Worm (Caenorhabditis elegans) whole organism, L3 larva: Measurements from ENCODE around the gene nhr-197.

Source experiments
- R02D3.7 ChIP-seq: fragments of 150-350 bp; optimal IDR thresholded peaks from 2 replicates; lab custom pipeline; 2014; ENCODE audit warnings: missing biosample characterization, missing genetic modification characterization
- aly-2 ChIP-seq: fragments of 150-350 bp; optimal IDR thresholded peaks from 2 replicates; lab custom pipeline; 2014; ENCODE audit warnings: missing biosample characterization, missing genetic modification characterization
- ama-1 ChIP-seq: fragments of 150-350 bp; optimal IDR thresholded peaks from 2 replicates; lab custom pipeline; 2018
- elt-2 ChIP-seq: sonication (generic microtip); optimal IDR thresholded peaks from 2 replicates; lab custom pipeline; 2016; ENCODE audit warnings: missing genetic modification reagents, mild to moderate bottlenecking, missing genetic modification characterization, missing compliant biosample characterization
- fos-1 ChIP-seq: fragments of 150-350 bp; optimal IDR thresholded peaks from 2 replicates; lab custom pipeline; 2014; ENCODE audit warnings: missing biosample characterization, missing genetic modification characterization
- mdl-1 ChIP-seq: fragments of 150-350 bp; optimal IDR thresholded peaks from 2 replicates; lab custom pipeline; 2014; ENCODE audit warnings: missing biosample characterization, missing genetic modification characterization
- nhr-11 ChIP-seq: fragments of 150-350 bp; optimal IDR thresholded peaks from 2 replicates; lab custom pipeline; 2014; ENCODE audit warnings: missing biosample characterization, missing genetic modification characterization
- skn-1 ChIP-seq: fragments of 150-350 bp; optimal IDR thresholded peaks from 2 replicates; lab custom pipeline; 2014; ENCODE audit warnings: missing biosample characterization, missing genetic modification characterization
- unc-39 ChIP-seq: sonication (generic microtip); optimal IDR thresholded peaks from 4 replicates; lab custom pipeline; 2017; ENCODE audit warnings: missing biosample characterization, missing genetic modification characterization

ce11 chrV:15687660-15688059, at the start of gene nhr-197:
- TF ChIP-seq ama-1 (lab: Kevin White, UChicago) = no peak
- no peak for TF ChIP-seq elt-2 (tag; lab: Kevin White, UChicago)
- TF ChIP-seq nhr-11 (tag; lab: Kevin White, UChicago) = no peak
- no peak for TF ChIP-seq fos-1
- no peak for TF ChIP-seq R02D3.7
- no peak for TF ChIP-seq aly-2 (tag; lab: Kevin White, UChicago)
- no peak for TF ChIP-seq skn-1 (tag; lab: Kevin White, UChicago)
- no peak for TF ChIP-seq unc-39 (tag; lab: Kevin White, UChicago)
- TF ChIP-seq mdl-1 = no peak
